Worm (Caenorhabditis elegans) whole organism, mixed stage, embryonic: ENCODE data around the gene asp-17.

Source experiments
- flh-1 ChIP-seq: fragments of 200-800 bp; sonication (Bioruptor generic); optimal IDR thresholded peaks from 2 replicates; lab custom pipeline; 2018; ENCODE audit warnings: mild to moderate bottlenecking, missing genetic modification characterization, moderate library complexity, missing compliant biosample characterization
- nhr-237 ChIP-seq: fragments of 150-350 bp; optimal IDR thresholded peaks from 2 replicates; lab custom pipeline; 2014; ENCODE audit warnings: missing biosample characterization, missing genetic modification characterization
- pha-4 ChIP-seq: fragments of 150-350 bp; optimal IDR thresholded peaks from 2 replicates; lab custom pipeline; 2018; ENCODE audit warnings: missing biosample characterization, missing genetic modification reagents, missing genetic modification characterization
- snpc-4 ChIP-seq: fragments of 150-350 bp; optimal IDR thresholded peaks from 2 replicates; lab custom pipeline; 2014; ENCODE audit warnings: missing biosample characterization, missing genetic modification characterization

ce11 chrV:18990958-18991357 is 46.2 kb downstream of the asp-17 start:
- no peak for TF ChIP-seq pha-4 (tag; lab: Kevin White, UChicago)
- no peak for TF ChIP-seq snpc-4 (tag; lab: Kevin White, UChicago)
- TF ChIP-seq nhr-237 (tag; lab: Kevin White, UChicago) = no peak
- no peak for TF ChIP-seq flh-1 (GFP tag; lab: Kevin White, UChicago)
